Fruit fly (Drosophila melanogaster): Measurements from ENCODE around the gene CG31815.

DNA sequence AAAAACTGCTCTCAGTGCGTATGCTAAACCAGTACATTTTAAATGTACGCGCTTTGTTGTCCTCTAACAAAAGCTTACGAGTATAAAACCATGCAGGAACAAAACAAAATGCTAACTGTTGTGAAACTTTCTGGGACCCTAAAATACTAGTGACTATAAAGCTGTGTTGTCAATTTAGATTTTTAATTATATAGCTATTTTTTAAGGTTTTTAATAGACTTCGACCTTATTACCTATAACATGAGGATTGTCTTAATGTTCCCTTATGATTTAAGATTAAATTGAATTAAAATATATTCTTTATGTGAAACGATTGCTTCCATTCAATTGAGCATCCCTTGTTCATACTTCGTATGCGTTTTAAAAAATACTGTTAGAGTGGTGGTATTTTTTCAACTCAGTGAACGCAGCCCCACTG lies 51.1 kb downstream of the CG31815 start:
- peak; percentile 55 for TF ChIP-seq CG31224 (GFP tag; IDR thresholded peaks at IDR 0.05)
- TF ChIP-seq CG11456 (GFP tag; IDR thresholded peaks at IDR 0.05): peak; percentile 66
- peak; percentile 88 for TF ChIP-seq Abd-B (GFP tag; optimal IDR thresholded peaks at IDR 0.05)
- peak; percentile 78 for TF ChIP-seq Lhr (GFP tag; optimal IDR thresholded peaks at IDR 0.05)
